Worm (Caenorhabditis elegans) whole organism, young adult: ENCODE measurements around the gene R08C7.11.

Experiments
- B0261.1 ChIP-seq: sonication (generic microtip); optimal IDR thresholded peaks from 2 replicates; lab custom pipeline; 2016; ENCODE audit warnings: mild to moderate bottlenecking, missing genetic modification characterization, moderate library complexity, missing compliant biosample characterization
- B0336.3 ChIP-seq: fragments of 200-800 bp; sonication (Bioruptor generic); IDR thresholded peaks from 2 replicates; pipeline ENCODE4 v1.3.6; 2022; ENCODE audit warnings: missing genetic modification characterization, missing compliant biosample characterization
- C06A6.2 ChIP-seq: fragments of 200-800 bp; sonication (Bioruptor generic); conservative IDR thresholded peaks from 2 replicates; pipeline ENCODE4 v1.3.6; 2022; ENCODE audit warnings: missing genetic modification characterization, missing compliant biosample characterization
- K11D2.4 ChIP-seq: fragments of 200-800 bp; sonication (Bioruptor generic); IDR thresholded peaks from 2 replicates; pipeline ENCODE4 v1.3.6; 2022; ENCODE audit warnings: missing genetic modification reagents, missing genetic modification characterization, missing compliant biosample characterization
- K12H6.12 ChIP-seq: fragments of 200-800 bp; sonication (Bioruptor generic); optimal IDR thresholded peaks from 2 replicates; lab custom pipeline; 2018; ENCODE audit warnings: mild to moderate bottlenecking, missing genetic modification characterization, missing compliant biosample characterization
- Y56A3A.18 ChIP-seq: fragments of 200-800 bp; sonication (Bioruptor generic); IDR thresholded peaks from 2 replicates; pipeline ENCODE4 v1.3.6; 2022; ENCODE audit warnings: missing genetic modification reagents, missing genetic modification characterization, missing compliant biosample characterization
- Y95B8A.8 ChIP-seq: fragments of 200-800 bp; sonication (Bioruptor generic); IDR thresholded peaks from 2 replicates; pipeline ENCODE4 v1.3.6; 2022; ENCODE audit warnings: missing genetic modification reagents, missing genetic modification characterization, missing compliant biosample characterization
- atf-7 ChIP-seq: sonication (generic microtip); optimal IDR thresholded peaks from 2 replicates; lab custom pipeline; 2017; ENCODE audit warnings: mild to moderate bottlenecking, missing genetic modification characterization, missing compliant biosample characterization
- attf-3 ChIP-seq: fragments of 200-800 bp; sonication (Bioruptor generic); conservative IDR thresholded peaks from 2 replicates; pipeline ENCODE4 v1.3.6; 2022; ENCODE audit warnings: missing genetic modification reagents, missing genetic modification characterization, missing compliant biosample characterization
- cebp-1 ChIP-seq, 2 experiments: fragments of 200-800 bp in 1 of 2; sonication (Bioruptor generic) in 1 of 2; sonication (generic microtip) in 1 of 2; IDR thresholded peaks in 1 of 2; optimal IDR thresholded peaks in 1 of 2; 2 replicates each; pipeline versions ENCODE4 v1.3.6 to Lab custom; 2017 to 2022; ENCODE audit warnings: missing compliant biosample characterization in 2 of 2, missing genetic modification characterization in 2 of 2, mild to moderate bottlenecking in 1 of 2, missing genetic modification reagents in 1 of 2, moderate library complexity in 1 of 2
- cebp-2 ChIP-seq: fragments of 200-800 bp; sonication (Bioruptor generic); IDR thresholded peaks from 2 replicates; pipeline ENCODE4 v1.3.6; 2022; ENCODE audit warnings: missing genetic modification characterization, missing compliant biosample characterization
- ceh-100 ChIP-seq: fragments of 200-800 bp; sonication (Bioruptor generic); IDR thresholded peaks from 2 replicates; pipeline ENCODE4 v1.3.6; 2022; ENCODE audit warnings: missing genetic modification reagents, missing genetic modification characterization, missing compliant biosample characterization
- dox-1 ChIP-seq: fragments of 200-800 bp; sonication (Bioruptor generic); IDR thresholded peaks from 2 replicates; pipeline ENCODE4 v1.3.6; 2022; ENCODE audit warnings: missing genetic modification reagents, missing genetic modification characterization, missing compliant biosample characterization
- dpff-1 ChIP-seq: sonication (generic microtip); optimal IDR thresholded peaks from 2 replicates; lab custom pipeline; 2017; ENCODE audit warnings: mild to moderate bottlenecking, missing genetic modification characterization, missing compliant biosample characterization
- egrh-3 ChIP-seq: fragments of 200-800 bp; sonication (Bioruptor generic); IDR thresholded peaks from 2 replicates; pipeline ENCODE4 v1.3.6; 2022; ENCODE audit warnings: missing genetic modification reagents, missing genetic modification characterization, missing compliant biosample characterization
- hlh-12 ChIP-seq: sonication (generic microtip); optimal IDR thresholded peaks from 2 replicates; lab custom pipeline; 2016; ENCODE audit warnings: missing genetic modification characterization, missing compliant biosample characterization
- hrde-1 ChIP-seq: sonication (generic microtip); optimal IDR thresholded peaks from 2 replicates; lab custom pipeline; 2016; ENCODE audit warnings: missing genetic modification characterization, mild to moderate bottlenecking, missing compliant biosample characterization, moderate library complexity, missing genotype, missing genetic modification reagents, borderline replicate concordance
- lin-40 ChIP-seq: sonication (generic microtip); optimal IDR thresholded peaks from 2 replicates; lab custom pipeline; 2016; ENCODE audit warnings: missing genetic modification characterization, mild to moderate bottlenecking, missing compliant biosample characterization, missing genotype, missing genetic modification reagents
- lsl-1 ChIP-seq: fragments of 200-800 bp; sonication (Bioruptor generic); optimal IDR thresholded peaks from 2 replicates; lab custom pipeline; 2018; ENCODE audit warnings: mild to moderate bottlenecking, missing genetic modification characterization, moderate library complexity, missing compliant biosample characterization
- madf-10 ChIP-seq: sonication (generic microtip); optimal IDR thresholded peaks from 2 replicates; lab custom pipeline; 2016; ENCODE audit warnings: mild to moderate bottlenecking, missing genetic modification characterization, missing compliant biosample characterization
- madf-8 ChIP-seq: fragments of 200-800 bp; sonication (Bioruptor generic); conservative IDR thresholded peaks from 2 replicates; pipeline ENCODE4 v1.3.6; 2022; ENCODE audit warnings: missing genetic modification reagents, missing genetic modification characterization, missing compliant biosample characterization
- nhr-120 ChIP-seq: fragments of 200-800 bp; sonication (Bioruptor generic); IDR thresholded peaks from 2 replicates; pipeline ENCODE4 v1.3.6; 2022; ENCODE audit warnings: missing genetic modification characterization, missing compliant biosample characterization
- nhr-80 ChIP-seq: sonication (generic microtip); optimal IDR thresholded peaks from 2 replicates; lab custom pipeline; 2016; ENCODE audit warnings: missing genetic modification characterization, missing compliant biosample characterization
- pbrm-1 ChIP-seq: fragments of 200-800 bp; sonication (Bioruptor generic); IDR thresholded peaks from 2 replicates; pipeline ENCODE4 v1.3.6; 2022; ENCODE audit warnings: missing genetic modification reagents, missing genetic modification characterization, missing compliant biosample characterization
- repo-1 ChIP-seq: sonication (generic microtip); optimal IDR thresholded peaks from 2 replicates; lab custom pipeline; 2017; ENCODE audit warnings: mild to moderate bottlenecking, missing genetic modification characterization, missing compliant biosample characterization
- rpc-1 ChIP-seq, 2 experiments: fragments of 150-350 bp in 1 of 2; sonication (generic microtip) in 1 of 2; optimal IDR thresholded peaks; 2 replicates each; lab custom pipeline; 2014 to 2018; ENCODE audit warnings: missing biosample characterization in 1 of 2, missing genetic modification characterization in 1 of 2, missing genetic modification reagents in 1 of 2, missing genotype in 1 of 2
- snpc-1.3 ChIP-seq: sonication (generic microtip); optimal IDR thresholded peaks from 2 replicates; lab custom pipeline; 2017; ENCODE audit warnings: missing genetic modification characterization, mild to moderate bottlenecking, missing compliant biosample characterization, antibody characterized with exemption, moderate library complexity, missing genotype, missing genetic modification reagents; ENCODE audit not compliant: insufficient read depth
- sptf-2 ChIP-seq: fragments of 200-800 bp; sonication (Bioruptor generic); optimal IDR thresholded peaks from 2 replicates; lab custom pipeline; 2018; ENCODE audit warnings: mild to moderate bottlenecking, missing genetic modification characterization, missing compliant biosample characterization
- tbp1 ChIP-seq: fragments of 200-800 bp; sonication (Bioruptor generic); optimal IDR thresholded peaks from 2 replicates; lab custom pipeline; 2018; ENCODE audit warnings: mild to moderate bottlenecking, missing genetic modification characterization, missing compliant biosample characterization
- tbx-9 ChIP-seq: sonication (generic microtip); optimal IDR thresholded peaks from 2 replicates; lab custom pipeline; 2016; ENCODE audit warnings: borderline replicate concordance, missing genetic modification characterization, inconsistent platforms, missing compliant biosample characterization
- tlf-1 ChIP-seq: fragments of 200-800 bp; sonication (Bioruptor generic); optimal IDR thresholded peaks from 2 replicates; lab custom pipeline; 2018; ENCODE audit warnings: mild to moderate bottlenecking, missing genetic modification characterization, missing compliant biosample characterization
- unc-62 ChIP-seq: fragments of 150-350 bp; optimal IDR thresholded peaks from 2 replicates; lab custom pipeline; 2014; ENCODE audit warnings: missing biosample characterization, missing genetic modification reagents, missing genetic modification characterization
- xnd-1 ChIP-seq: sonication (generic microtip); optimal IDR thresholded peaks from 2 replicates; lab custom pipeline; 2016; ENCODE audit warnings: missing genotype, missing genetic modification reagents, missing genetic modification characterization, missing compliant biosample characterization
- zfh-2 ChIP-seq: fragments of 200-800 bp; sonication (Bioruptor generic); conservative IDR thresholded peaks from 2 replicates; pipeline ENCODE4 v1.3.6; 2022; ENCODE audit warnings: missing genetic modification reagents, missing genetic modification characterization, missing compliant biosample characterization
- zim-3 ChIP-seq: sonication (generic microtip); optimal IDR thresholded peaks from 2 replicates; lab custom pipeline; 2017; ENCODE audit warnings: mild to moderate bottlenecking, missing genetic modification characterization, moderate library complexity, missing compliant biosample characterization
- ztf-26 ChIP-seq: sonication (generic microtip); optimal IDR thresholded peaks from 2 replicates; lab custom pipeline; 2017; ENCODE audit warnings: missing genetic modification characterization, missing compliant biosample characterization

R08C7.11 gene

ce11 chrIV:4454330-4455173 is at the start of gene R08C7.11 (continued):
- TF ChIP-seq lin-40 (tag; lab: Kevin White, UChicago) (peak; percentile 32), madf-10 (tag; lab: Kevin White, UChicago) (no peak), snpc-1.3 (tag; lab: Kevin White, UChicago) (no peak), madf-8 (GFP tag; lab: Robert Waterston, UW) (no peak), Y56A3A.18 (GFP tag; lab: Robert Waterston, UW) (0 out of 2 replicates have a peak, but pooled peaks have one; percentile 40), hlh-12 (no peak), cebp-1 (GFP tag; IDR thresholded peaks at IDR 0.05; lab: Robert Waterston, UW) (no peak), cebp-1 (tag; optimal IDR thresholded peaks at IDR 0.05; lab: Kevin White, UChicago) (no peak), C06A6.2 (no peak)

ce11 chrIV:4490148-4490652 is 35.5 kb upstream of the R08C7.11 start, which contains the start of gene ZK180.7:
TSS of gene ZK180.7 (plus strand) at chrIV:4490542.
- peak; percentile 76 for TF ChIP-seq zfh-2 (GFP tag; lab: Robert Waterston, UW)
- peak; percentile 21; the same call in 1 of the 2 replicates for TF ChIP-seq egrh-3 (GFP tag; lab: Robert Waterston, UW)
- TF ChIP-seq dox-1: no peak

- TF ChIP-seq nhr-80 (tag; lab: Kevin White, UChicago) (peak; percentile 53), Y95B8A.8 (GFP tag; lab: Robert Waterston, UW) (no peak)
Observed at ce11 chrIV:4486738-4487137, 32.0 kb upstream of the R08C7.11 start, which contains the start of gene trx-3. TSS of gene trx-3 (plus strand) at chrIV:4487028.

- TF ChIP-seq dpff-1 (no peak), nhr-120 (GFP tag; lab: Robert Waterston, UW) (no peak), zfh-2 (GFP tag; lab: Robert Waterston, UW) (no peak), atf-7 (no peak), zim-3 (tag; lab: Kevin White, UChicago) (no peak), nhr-80 (tag; lab: Kevin White, UChicago) (peak; percentile 57), B0261.1 (tag; lab: Kevin White, UChicago) (no peak), rpc-1 (optimal IDR thresholded peaks at IDR 0.05; lab: Kevin White, UChicago) (no peak), rpc-1 (tag; optimal IDR thresholded peaks at IDR 0.05; lab: Kevin White, UChicago) (no peak), pbrm-1 (GFP tag; lab: Robert Waterston, UW) (no peak)
Observed at ce11 chrIV:4484555-4484954, 29.8 kb upstream of the R08C7.11 start.

- no peak for TF ChIP-seq cebp-2 (GFP tag; lab: Robert Waterston, UW)
- no peak for TF ChIP-seq tbp1
- peak; percentile 83 for TF ChIP-seq nhr-80 (tag; lab: Kevin White, UChicago)
- TF ChIP-seq ceh-100 (GFP tag; lab: Robert Waterston, UW): no peak
Observed at ce11 chrIV:4482531-4482930, 27.8 kb upstream of the R08C7.11 start, which contains the start of gene M01H9.4. TSS of gene M01H9.4 (minus strand) at chrIV:4482909.

- peak; percentile 10 for TF ChIP-seq nhr-80 (tag; lab: Kevin White, UChicago)
- TF ChIP-seq K12H6.12 (tag; lab: Kevin White, UChicago): no peak
Observed at ce11 chrIV:4481298-4481697, 26.6 kb upstream of the R08C7.11 start.

ce11 chrIV:4480027-4480426 is 25.3 kb upstream of the R08C7.11 start, which contains the start of gene M01H9.10:
TSS of gene M01H9.10 (minus strand) at chrIV:4480127.
- TF ChIP-seq ztf-26 (tag; lab: Kevin White, UChicago) (no peak), tbx-9 (no peak), sptf-2 (GFP tag; lab: Kevin White, UChicago) (no peak), hrde-1 (tag; lab: Kevin White, UChicago) (no peak), unc-62 (no peak), B0336.3 (GFP tag; lab: Robert Waterston, UW) (no peak), K11D2.4 (GFP tag; lab: Robert Waterston, UW) (no peak), lsl-1 (GFP tag; lab: Kevin White, UChicago) (no peak), attf-3 (GFP tag; lab: Robert Waterston, UW) (no peak), xnd-1 (tag; lab: Kevin White, UChicago) (no peak), repo-1 (no peak), tlf-1 (GFP tag; lab: Kevin White, UChicago) (no peak)
